Worm (Caenorhabditis elegans): ENCODE measurements around the gene lip-1.
A peak's percentile ranks its signal among the peaks of the same experiment; 100 is the strongest.

The lip-1 gene

DNA sequence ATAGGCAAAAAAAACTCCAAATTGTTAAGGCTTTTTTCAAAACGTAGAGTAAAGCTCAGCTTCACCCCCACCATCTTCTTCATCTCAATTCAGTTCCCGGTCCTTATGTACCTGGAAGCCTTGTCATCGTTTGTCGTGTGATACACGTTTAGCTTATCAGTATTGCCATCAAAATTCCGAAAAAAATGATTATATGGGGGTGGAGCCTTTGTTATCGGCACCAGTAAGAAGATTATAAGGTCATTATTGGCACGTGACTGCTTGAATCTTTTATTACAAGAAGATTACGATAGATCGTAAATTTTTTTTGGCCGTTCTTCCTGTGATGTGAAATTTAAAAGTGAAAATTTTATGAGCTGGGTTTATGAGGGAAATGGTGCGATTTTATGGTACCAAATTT lies 37.7 kb downstream of the lip-1 start (continued):
- TF ChIP-seq madf-9 (GFP tag; conservative IDR thresholded peaks at IDR 0.05) (no peak), egl-43 (GFP tag; IDR thresholded peaks at IDR 0.05) (no peak), ceh-32 (tag; optimal IDR thresholded peaks at IDR 0.05; ENCODE audit: poor library complexity) (no peak), F10B5.3 (tag; optimal IDR thresholded peaks at IDR 0.05) (no peak), Y5F2A.4 (GFP tag; optimal IDR thresholded peaks at IDR 0.05) (no peak), ZK337.2 (GFP tag; IDR thresholded peaks at IDR 0.05) (no peak), pqm-1 (tag; optimal IDR thresholded peaks at IDR 0.05) (peak; percentile 85), gei-8 (GFP tag; optimal IDR thresholded peaks at IDR 0.05) (no peak), mxl-2 (GFP tag; conservative IDR thresholded peaks at IDR 0.05) (peak; percentile 61; the same call in 1 of the 2 replicates), ceh-20 (GFP tag; IDR thresholded peaks at IDR 0.05) (no peak), tra-1 (GFP tag; IDR thresholded peaks at IDR 0.05) (peak; percentile 76), dmd-6 (GFP tag; IDR thresholded peaks at IDR 0.05) (peak; percentile 95), zip-11 (GFP tag; IDR thresholded peaks at IDR 0.05) (no peak), mxl-3 (GFP tag; optimal IDR thresholded peaks at IDR 0.05) (no peak), unc-39 (tag; optimal IDR thresholded peaks at IDR 0.05) (no peak), Y75B8A.6 (GFP tag; IDR thresholded peaks at IDR 0.05) (0 out of 2 replicates have a peak, but pooled peaks have one; percentile 21), nhr-10 (tag; optimal IDR thresholded peaks at IDR 0.05) (no peak), mes-2 (tag; optimal IDR thresholded peaks at IDR 0.05; ENCODE audit: poor library complexity, severe bottlenecking) (peak; percentile 35), pha-4 (GFP tag; IDR thresholded peaks at IDR 0.05) (0 out of 2 replicates have a peak, but pooled peaks have one; percentile 17), pha-4 (tag; optimal IDR thresholded peaks at IDR 0.05) (no peak), unc-62 (GFP tag; optimal IDR thresholded peaks at IDR 0.05 in 1 of 2) (no peak), unc-62 (tag; optimal IDR thresholded peaks at IDR 0.05) (no peak), nhr-41 (GFP tag; IDR thresholded peaks at IDR 0.05) (peak; percentile 96), nhr-77 (tag; optimal IDR thresholded peaks at IDR 0.05) (peak; percentile 70), T26A8.4 (GFP tag; IDR thresholded peaks at IDR 0.05) (no peak), nhr-6 (tag; optimal IDR thresholded peaks at IDR 0.05) (peak; percentile 25), php-3 (GFP tag; IDR thresholded peaks at IDR 0.05) (peak; percentile 95), dmd-9 (GFP tag; IDR thresholded peaks at IDR 0.05) (no peak), madf-5 (GFP tag; IDR thresholded peaks at IDR 0.05) (no peak), attf-4 (tag; optimal IDR thresholded peaks at IDR 0.05) (no peak), cey-2 (tag; optimal IDR thresholded peaks at IDR 0.05; ENCODE audit: borderline replicate concordance, insufficient read depth) (no peak), ceh-28 (tag; optimal IDR thresholded peaks at IDR 0.05) (no peak), mdl-1 (tag; optimal IDR thresholded peaks at IDR 0.05) (peak in 1 of 2 experiments; percentile 18), hlh-30 (tag; optimal IDR thresholded peaks at IDR 0.05; ENCODE audit: insufficient read depth) (peak; percentile 59), hmg-1.1 (GFP tag; IDR thresholded peaks at IDR 0.05) (no peak), snpc-1.2 (GFP tag; IDR thresholded peaks at IDR 0.05) (no peak), dmd-8 (GFP tag; IDR thresholded peaks at IDR 0.05) (no peak), dpl-1 (GFP tag; optimal IDR thresholded peaks at IDR 0.05) (no peak)

DNA sequence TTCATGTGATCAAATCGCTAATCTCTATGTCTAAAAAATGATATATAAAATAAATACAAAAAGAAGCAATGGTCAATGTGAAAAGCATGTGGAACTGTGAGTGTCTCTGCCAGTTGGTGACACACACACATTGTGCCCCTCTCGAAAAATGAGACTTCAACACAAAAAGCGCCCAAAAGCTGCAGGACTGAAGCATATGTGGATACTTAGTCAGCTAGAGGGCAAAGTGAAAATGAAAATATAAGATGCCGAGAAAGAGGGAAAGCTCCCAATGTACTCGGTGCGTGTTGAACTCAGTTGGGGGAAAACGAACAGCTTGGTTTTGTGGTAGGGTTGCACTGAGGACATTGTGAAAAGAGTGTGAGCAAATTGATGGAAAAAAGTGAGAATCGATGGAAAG lies 38.4 kb downstream of the lip-1 start:
- peak; percentile 31 for TF ChIP-seq mes-2 (tag; optimal IDR thresholded peaks at IDR 0.05; ENCODE audit: poor library complexity, severe bottlenecking)
- peak; percentile 49 to 73 for TF ChIP-seq lsy-2 (tag; optimal IDR thresholded peaks at IDR 0.05)
- TF ChIP-seq daf-16 (GFP tag; optimal IDR thresholded peaks at IDR 0.05), result peak in 1 of 2 experiments; percentile 54
- no peak for TF ChIP-seq daf-16 (tag; optimal IDR thresholded peaks at IDR 0.05)
- no peak for TF ChIP-seq T20F7.1 (GFP tag; optimal IDR thresholded peaks at IDR 0.05)
- peak; percentile 85 for TF ChIP-seq mxl-2 (GFP tag; conservative IDR thresholded peaks at IDR 0.05)
- peak; percentile 14 for TF ChIP-seq fkh-10 (GFP tag; optimal IDR thresholded peaks at IDR 0.05)
- TF ChIP-seq nhr-48 (tag; optimal IDR thresholded peaks at IDR 0.05), result peak; percentile 98
- TF ChIP-seq zip-2 (tag; optimal IDR thresholded peaks at IDR 0.05), result no peak
- 0 out of 2 replicates have a peak, but pooled peaks have one; percentile 63 for TF ChIP-seq ceh-20 (GFP tag; IDR thresholded peaks at IDR 0.05)
- TF ChIP-seq hlh-30 (tag; optimal IDR thresholded peaks at IDR 0.05; ENCODE audit: insufficient read depth), result peak; percentile 62
- TF ChIP-seq mdl-1 (tag; optimal IDR thresholded peaks at IDR 0.05), result peak in 1 of 2 experiments; percentile 53
- TF ChIP-seq mep-1 (tag; optimal IDR thresholded peaks at IDR 0.05), result peak; percentile 69
- peak; percentile 12 for TF ChIP-seq dve-1 (tag; optimal IDR thresholded peaks at IDR 0.05; ENCODE audit: insufficient read depth)
- peak; percentile 77 for TF ChIP-seq dmd-6 (GFP tag; IDR thresholded peaks at IDR 0.05)
- 0 out of 2 replicates have a peak, but pooled peaks have one; percentile 10 for TF ChIP-seq lin-38 (GFP tag; IDR thresholded peaks at IDR 0.05)
- TF ChIP-seq F37D6.2 (tag; optimal IDR thresholded peaks at IDR 0.05), result peak; percentile 55
- TF ChIP-seq nhr-10 (tag; optimal IDR thresholded peaks at IDR 0.05), result no peak
- TF ChIP-seq rbr-2 (tag; optimal IDR thresholded peaks at IDR 0.05), result peak; percentile 66
- TF ChIP-seq nhr-41 (GFP tag; IDR thresholded peaks at IDR 0.05), result no peak
- no peak for TF ChIP-seq tra-1 (GFP tag; IDR thresholded peaks at IDR 0.05)
